Fruit fly (Drosophila melanogaster): ENCODE data around the gene CG8892.

DNA sequence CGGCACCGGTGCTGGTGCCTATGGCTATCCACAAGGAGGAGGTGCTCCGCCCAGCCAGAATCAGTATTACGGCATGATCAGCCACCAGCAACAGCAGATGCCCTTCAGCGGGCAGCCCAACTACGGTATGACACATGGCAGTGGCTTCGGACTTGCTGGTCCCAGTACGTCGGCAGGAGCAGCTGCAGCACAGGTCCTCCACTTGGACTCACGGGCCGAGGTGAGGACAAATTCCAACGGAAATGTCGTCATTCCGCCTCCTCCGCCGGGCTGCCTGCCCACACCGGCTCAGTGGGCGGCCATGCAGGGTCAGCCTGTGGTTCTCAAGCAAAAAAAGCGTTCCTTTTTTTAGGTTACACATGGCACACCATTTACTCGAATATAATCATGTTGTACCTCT, 15.5 kb downstream of the CG8892 start:
- TF ChIP-seq CG13204 (GFP tag; optimal IDR thresholded peaks at IDR 0.05) (no peak), CG17806 (tag; optimal IDR thresholded peaks at IDR 0.05) (no peak), CG9948 (tag; optimal IDR thresholded peaks at IDR 0.05) (no peak), Snoo (tag; optimal IDR thresholded peaks at IDR 0.05) (no peak), Ets98B (GFP tag; IDR thresholded peaks at IDR 0.05) (no peak), EcR (GFP tag; optimal IDR thresholded peaks at IDR 0.05) (no peak), rn (GFP tag; IDR thresholded peaks at IDR 0.05) (no peak), D1 (tag; optimal IDR thresholded peaks at IDR 0.05) (no peak)
